Comparison of ENCODE assay signal across 2 fruit fly cellular contexts in the genomic region with DNA sequence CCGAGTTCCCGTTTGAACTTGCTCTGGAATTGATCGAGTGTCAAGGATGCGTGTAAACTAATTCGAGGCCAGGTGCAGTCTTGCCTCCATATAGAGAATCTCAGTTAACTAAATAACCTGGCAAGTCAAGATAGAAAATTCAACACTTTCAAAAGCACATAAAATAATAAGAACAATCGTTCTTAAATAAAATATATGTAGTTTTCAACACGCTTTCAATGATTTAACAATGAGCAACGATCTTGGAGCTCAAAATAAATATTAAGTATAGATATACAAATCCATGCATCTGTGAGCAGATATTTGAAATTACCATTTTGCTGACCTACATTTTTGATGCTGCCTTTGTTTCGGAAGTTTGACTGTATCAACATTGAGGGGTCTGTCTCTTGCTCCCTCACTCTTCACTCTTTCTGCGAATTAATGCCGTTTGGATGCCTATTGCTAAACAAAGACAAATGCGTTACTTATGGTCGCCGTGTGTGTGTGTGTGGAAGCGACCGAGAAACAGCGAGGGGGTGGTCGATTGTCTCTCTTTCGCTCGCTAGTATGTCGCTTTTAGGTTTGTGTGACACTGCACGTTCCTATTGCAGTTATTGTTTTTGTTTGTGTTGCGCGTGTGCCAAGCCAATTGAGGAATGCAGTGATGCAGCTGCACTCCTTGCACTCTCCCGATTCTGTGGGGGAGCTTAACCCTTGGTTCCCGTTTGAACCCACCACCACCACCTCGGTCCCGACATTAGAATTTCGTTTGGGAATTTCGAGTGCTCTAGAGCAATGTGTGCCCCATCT.
TF ChIP-seq lines count a peak whose summit lies in the region.

No protein-coding gene starts in this region.

TF ChIP-seq in whole organism, embryonic, 481 proteins besides CTCF, POLR2A, EP300 and RAD21 (continued from another document and continues in another):
- TF ChIP-seq sqz (GFP tag; optimal IDR thresholded peaks at IDR 0.05; lab: Kevin White, UChicago) (no peak), GATAe (GFP tag; conservative IDR thresholded peaks at IDR 0.05; lab: Robert Waterston, UW) (no peak), CG17802 (tag; optimal IDR thresholded peaks at IDR 0.05; lab: Kevin White, UChicago) (no peak), fru (optimal IDR thresholded peaks at IDR 0.05; lab: Kevin White, UChicago) (no peak), CG32532 (GFP tag; IDR thresholded peaks at IDR 0.05; lab: Robert Waterston, UW) (peak; percentile 33; the same call in 1 of the 2 replicates), CG15011 (GFP tag; optimal IDR thresholded peaks at IDR 0.05; lab: Kevin White, UChicago) (no peak), CG11504 (tag; optimal IDR thresholded peaks at IDR 0.05; lab: Kevin White, UChicago) (peak; percentile 46), CG13424 (tag; optimal IDR thresholded peaks at IDR 0.05; lab: Kevin White, UChicago) (peak; percentile 46), Hr51 (GFP tag; optimal IDR thresholded peaks at IDR 0.05; lab: Kevin White, UChicago) (peak in 1 of 2 experiments; percentile 46), CG4730 (GFP tag; IDR thresholded peaks at IDR 0.05; lab: Robert Waterston, UW) (0 out of 2 replicates have a peak, but pooled peaks have one; percentile 3), CG2678 (tag; optimal IDR thresholded peaks at IDR 0.05; lab: Kevin White, UChicago) (peak; percentile 50), Rfx (GFP tag; IDR thresholded peaks at IDR 0.05; lab: Robert Waterston, UW) (0 out of 2 replicates have a peak, but pooled peaks have one; percentile 24), CG9817 (tag; optimal IDR thresholded peaks at IDR 0.05; lab: Kevin White, UChicago) (no peak), CG14050 (GFP tag; IDR thresholded peaks at IDR 0.05; lab: Robert Waterston, UW) (no peak), gfzf (GFP tag; optimal IDR thresholded peaks at IDR 0.05; lab: Kevin White, UChicago) (no peak), pho (GFP tag; optimal IDR thresholded peaks at IDR 0.05; lab: Kevin White, UChicago) (peak; percentile 2), CG31441 (GFP tag; IDR thresholded peaks at IDR 0.05; lab: Robert Waterston, UW) (no peak), pfk (GFP tag; optimal IDR thresholded peaks at IDR 0.05; lab: Kevin White, UChicago) (peak; percentile 21), CG1832 (GFP tag; optimal IDR thresholded peaks at IDR 0.05; lab: Kevin White, UChicago) (no peak), mam (GFP tag; optimal IDR thresholded peaks at IDR 0.05; lab: Kevin White, UChicago) (no peak), CG4854 (GFP tag; optimal IDR thresholded peaks at IDR 0.05; lab: Kevin White, UChicago) (no peak), sima (GFP tag; optimal IDR thresholded peaks at IDR 0.05; lab: Kevin White, UChicago) (no peak), CG34422 (GFP tag; IDR thresholded peaks at IDR 0.05; lab: Robert Waterston, UW) (no peak), gcm2 (GFP tag; optimal IDR thresholded peaks at IDR 0.05; lab: Kevin White, UChicago) (no peak), wdn (GFP tag; IDR thresholded peaks at IDR 0.05; lab: Robert Waterston, UW) (no peak), CG10366 (GFP tag; IDR thresholded peaks at IDR 0.05; lab: Robert Waterston, UW) (no peak), Max (GFP tag; optimal IDR thresholded peaks at IDR 0.05; lab: Kevin White, UChicago) (no peak), slbo (GFP tag; IDR thresholded peaks at IDR 0.05; lab: Robert Waterston, UW) (peak; percentile 18; the same call in 1 of the 2 replicates), vfl (GFP tag; optimal IDR thresholded peaks at IDR 0.05; lab: Kevin White, UChicago) (no peak), dysf (GFP tag; IDR thresholded peaks at IDR 0.05; lab: Robert Waterston, UW) (peak; percentile 44; the same call in 1 of the 3 replicates), CG11085 (GFP tag; IDR thresholded peaks at IDR 0.05; lab: Robert Waterston, UW) (no peak), Sox100B (GFP tag; optimal IDR thresholded peaks at IDR 0.05; lab: Kevin White, UChicago) (no peak), bbx (GFP tag; IDR thresholded peaks at IDR 0.05; lab: Robert Waterston, UW; ENCODE audit: partially characterized antibody) (no peak), CG8944 (GFP tag; optimal IDR thresholded peaks at IDR 0.05; lab: Kevin White, UChicago) (no peak), NfI (GFP tag; optimal IDR thresholded peaks at IDR 0.05; lab: Kevin White, UChicago) (no peak), maf-S (GFP tag; optimal IDR thresholded peaks at IDR 0.05; lab: Kevin White, UChicago) (no peak), Mad (GFP tag; optimal IDR thresholded peaks at IDR 0.05; lab: Kevin White, UChicago) (no peak), az2 (GFP tag; optimal IDR thresholded peaks at IDR 0.05; lab: Kevin White, UChicago) (no peak), ap (GFP tag; IDR thresholded peaks at IDR 0.05; lab: Robert Waterston, UW) (no peak), pan (optimal IDR thresholded peaks at IDR 0.05; lab: Kevin White, UChicago) (no peak), pan (GFP tag; optimal IDR thresholded peaks at IDR 0.05 in 1 of 2, IDR thresholded peaks at IDR 0.05 in 1 of 2) (no peak), CG9215 (GFP tag; IDR thresholded peaks at IDR 0.05; lab: Robert Waterston, UW) (no peak), Oli (tag; optimal IDR thresholded peaks at IDR 0.05; lab: Kevin White, UChicago) (peak; percentile 14), slou (GFP tag; optimal IDR thresholded peaks at IDR 0.05; lab: Kevin White, UChicago) (no peak), aop (GFP tag; IDR thresholded peaks at IDR 0.05; lab: Robert Waterston, UW) (no peak), CG4328 (GFP tag; optimal IDR thresholded peaks at IDR 0.05; lab: Kevin White, UChicago) (no peak), Dip3 (GFP tag; optimal IDR thresholded peaks at IDR 0.05; lab: Kevin White, UChicago) (no peak), CG6175 (GFP tag; IDR thresholded peaks at IDR 0.05; lab: Robert Waterston, UW) (no peak), row (GFP tag; IDR thresholded peaks at IDR 0.05; lab: Robert Waterston, UW) (peak; percentile 51), zfh2 (GFP tag; optimal IDR thresholded peaks at IDR 0.05; lab: Kevin White, UChicago) (no peak), Med (GFP tag; lab: Kevin White, UChicago) (peak; percentile 73), CG5180 (GFP tag; optimal IDR thresholded peaks at IDR 0.05; lab: Kevin White, UChicago) (no peak), otp (GFP tag; IDR thresholded peaks at IDR 0.05; lab: Robert Waterston, UW) (0 out of 3 replicates have a peak, but pooled peaks have one; percentile 7), pros (GFP tag; optimal IDR thresholded peaks at IDR 0.05; lab: Kevin White, UChicago) (no peak), CG10979 (tag; optimal IDR thresholded peaks at IDR 0.05; lab: Kevin White, UChicago) (no peak), CG17912 (GFP tag; optimal IDR thresholded peaks at IDR 0.05; lab: Kevin White, UChicago) (no peak), Hmr (GFP tag; optimal IDR thresholded peaks at IDR 0.05; lab: Kevin White, UChicago) (no peak), lmd (GFP tag; IDR thresholded peaks at IDR 0.05; lab: Robert Waterston, UW) (no peak), CG12659 (GFP tag; optimal IDR thresholded peaks at IDR 0.05; lab: Kevin White, UChicago) (peak; percentile 15), CG10274 (GFP tag; optimal IDR thresholded peaks at IDR 0.05; lab: Kevin White, UChicago) (no peak), CG13624 (GFP tag; optimal IDR thresholded peaks at IDR 0.05; lab: Kevin White, UChicago) (no peak), sens-2 (GFP tag; IDR thresholded peaks at IDR 0.05; lab: Robert Waterston, UW) (no peak), CG7372 (GFP tag; IDR thresholded peaks at IDR 0.05; lab: Robert Waterston, UW) (no peak)

TF ChIP-seq in whole organism, prepupa, 60 proteins besides CTCF, POLR2A, EP300 and RAD21 (continued from another document):
- TF ChIP-seq Sox102F (GFP tag; optimal IDR thresholded peaks at IDR 0.05; lab: Kevin White, UChicago) (peak; percentile 50), Lpt (GFP tag; optimal IDR thresholded peaks at IDR 0.05; lab: Kevin White, UChicago) (peak; percentile 77), salr (GFP tag; optimal IDR thresholded peaks at IDR 0.05; lab: Kevin White, UChicago) (peak; percentile 9 to 75), pdm3 (GFP tag; optimal IDR thresholded peaks at IDR 0.05; lab: Kevin White, UChicago) (peak; percentile 78), cyc (GFP tag; optimal IDR thresholded peaks at IDR 0.05; lab: Kevin White, UChicago) (peak; percentile 31), CG16779 (tag; optimal IDR thresholded peaks at IDR 0.05; lab: Kevin White, UChicago) (no peak), OdsH (GFP tag; optimal IDR thresholded peaks at IDR 0.05; lab: Kevin White, UChicago) (peak; percentile 73), CG15336 (GFP tag; IDR thresholded peaks at IDR 0.05; lab: Robert Waterston, UW) (peak; percentile 89), dac (GFP tag; optimal IDR thresholded peaks at IDR 0.05; lab: Kevin White, UChicago) (peak; percentile 85), CG6854 (GFP tag; optimal IDR thresholded peaks at IDR 0.05; lab: Kevin White, UChicago) (no peak), Hr39 (GFP tag; optimal IDR thresholded peaks at IDR 0.05; lab: Kevin White, UChicago) (peak; percentile 61), CG8319 (GFP tag; optimal IDR thresholded peaks at IDR 0.05; lab: Kevin White, UChicago) (no peak)
